Worm (Caenorhabditis elegans) whole organism, L2 larva: Measurements from ENCODE around the gene rig-4.

Experiments used
- C34F6.9 ChIP-seq: fragments of 150-350 bp; optimal IDR thresholded peaks from 2 replicates; lab custom pipeline; 2014; ENCODE audit warnings: missing biosample characterization, missing genetic modification characterization
- F13H6.1 ChIP-seq: sonication (generic microtip); optimal IDR thresholded peaks from 2 replicates; lab custom pipeline; 2016; ENCODE audit warnings: missing genetic modification characterization, missing compliant biosample characterization
- R02D3.7 ChIP-seq: fragments of 150-350 bp; optimal IDR thresholded peaks from 2 replicates; lab custom pipeline; 2014; ENCODE audit warnings: missing biosample characterization, missing genetic modification characterization
- Y55F3AM.14 ChIP-seq: fragments of 200-800 bp; sonication (Bioruptor generic); optimal IDR thresholded peaks from 2 replicates; lab custom pipeline; 2018; ENCODE audit warnings: mild to moderate bottlenecking, missing genetic modification characterization, missing compliant biosample characterization
- ZK546.5 ChIP-seq: sonication (generic microtip); optimal IDR thresholded peaks from 2 replicates; lab custom pipeline; 2017; ENCODE audit warnings: missing biosample characterization, missing genetic modification characterization
- aly-2 ChIP-seq: fragments of 150-350 bp; optimal IDR thresholded peaks from 2 replicates; lab custom pipeline; 2014; ENCODE audit warnings: missing biosample characterization, missing genetic modification characterization
- ama-1 ChIP-seq: fragments of 150-350 bp; optimal IDR thresholded peaks from 2 replicates; lab custom pipeline; 2018; ENCODE audit warnings: inconsistent platforms
- blmp-1 ChIP-seq: sonication (generic microtip); optimal IDR thresholded peaks from 2 replicates; lab custom pipeline; 2017; ENCODE audit warnings: missing genetic modification characterization, mild to moderate bottlenecking, missing compliant biosample characterization, antibody characterized with exemption, moderate library complexity; ENCODE audit not compliant: insufficient read depth
- ceh-16 ChIP-seq: fragments of 150-350 bp; optimal IDR thresholded peaks from 2 replicates; lab custom pipeline; 2014; ENCODE audit warnings: missing biosample characterization, missing genetic modification characterization
- ceh-82 ChIP-seq: fragments of 150-350 bp; optimal IDR thresholded peaks from 2 replicates; lab custom pipeline; 2014; ENCODE audit warnings: missing biosample characterization, missing genetic modification characterization
- crh-2 ChIP-seq: sonication (generic microtip); optimal IDR thresholded peaks from 2 replicates; lab custom pipeline; 2017; ENCODE audit warnings: missing biosample characterization, missing genetic modification characterization
- dmd-4 ChIP-seq: sonication (generic microtip); optimal IDR thresholded peaks from 2 replicates; lab custom pipeline; 2017; ENCODE audit warnings: missing biosample characterization, missing genetic modification characterization
- egl-27 ChIP-seq: sonication (generic microtip); optimal IDR thresholded peaks from 3 replicates; lab custom pipeline; 2017; ENCODE audit warnings: missing biosample characterization, missing genetic modification reagents, missing genetic modification characterization
- elt-1 ChIP-seq: fragments of 150-350 bp; optimal IDR thresholded peaks from 2 replicates; lab custom pipeline; 2014; ENCODE audit warnings: missing biosample characterization, missing genetic modification characterization
- elt-3 ChIP-seq: sonication (generic microtip); optimal IDR thresholded peaks from 2 replicates; lab custom pipeline; 2017; ENCODE audit warnings: missing biosample characterization, missing genetic modification characterization
- fos-1 ChIP-seq: fragments of 150-350 bp; optimal IDR thresholded peaks from 2 replicates; lab custom pipeline; 2014; ENCODE audit warnings: missing biosample characterization, missing genetic modification characterization
- lin-11 ChIP-seq: fragments of 150-350 bp; sonication (generic microtip); optimal IDR thresholded peaks from 2 replicates; lab custom pipeline; 2014; ENCODE audit warnings: missing biosample characterization, missing genetic modification characterization, inconsistent platforms, mixed read lengths
- lin-13 ChIP-seq: fragments of 150-350 bp; optimal IDR thresholded peaks from 2 replicates; lab custom pipeline; 2014; ENCODE audit warnings: missing biosample characterization, missing genetic modification reagents, missing genetic modification characterization
- lin-39 ChIP-seq: fragments of 150-350 bp; optimal IDR thresholded peaks from 2 replicates; lab custom pipeline; 2014; ENCODE audit warnings: missing biosample characterization, missing genetic modification reagents, missing genetic modification characterization
- lsy-2 ChIP-seq, 2 experiments: fragments of 150-350 bp in 1 of 2; sonication (generic microtip) in 1 of 2; optimal IDR thresholded peaks; 2 replicates each; lab custom pipeline; 2014 to 2017; ENCODE audit warnings: missing biosample characterization in 2 of 2, missing genetic modification characterization in 2 of 2
- mbf-1 ChIP-seq: sonication (generic microtip); optimal IDR thresholded peaks from 2 replicates; lab custom pipeline; 2017; ENCODE audit warnings: missing biosample characterization, missing genetic modification characterization
- mdl-1 ChIP-seq, 2 experiments: fragments of 150-350 bp in 1 of 2; sonication (generic microtip) in 1 of 2; optimal IDR thresholded peaks; 2 replicates each; lab custom pipeline; 2017; ENCODE audit warnings: missing biosample characterization in 2 of 2, missing genetic modification characterization in 2 of 2
- nhr-10 ChIP-seq: sonication (generic microtip); optimal IDR thresholded peaks from 2 replicates; lab custom pipeline; 2017; ENCODE audit warnings: missing biosample characterization, missing genetic modification characterization
- nhr-11 ChIP-seq: fragments of 150-350 bp; optimal IDR thresholded peaks from 2 replicates; lab custom pipeline; 2014; ENCODE audit warnings: missing biosample characterization, missing genetic modification characterization
- nhr-129 ChIP-seq: fragments of 150-350 bp; optimal IDR thresholded peaks from 2 replicates; lab custom pipeline; 2014; ENCODE audit warnings: missing biosample characterization, missing genetic modification characterization
- nhr-21 ChIP-seq: fragments of 150-350 bp; optimal IDR thresholded peaks from 2 replicates; lab custom pipeline; 2014; ENCODE audit warnings: missing biosample characterization, missing genetic modification characterization
- nhr-23 ChIP-seq: fragments of 150-350 bp; optimal IDR thresholded peaks from 2 replicates; lab custom pipeline; 2014; ENCODE audit warnings: missing biosample characterization, missing genetic modification reagents, missing genetic modification characterization
- nhr-237 ChIP-seq: fragments of 150-350 bp; optimal IDR thresholded peaks from 2 replicates; lab custom pipeline; 2014; ENCODE audit warnings: missing biosample characterization, missing genetic modification characterization
- nhr-25 ChIP-seq: fragments of 150-350 bp; sonication (generic microtip); optimal IDR thresholded peaks from 3 replicates; lab custom pipeline; 2014; ENCODE audit warnings: missing biosample characterization, missing genetic modification characterization
- nhr-6 ChIP-seq: fragments of 150-350 bp; optimal IDR thresholded peaks from 2 replicates; lab custom pipeline; 2014; ENCODE audit warnings: missing biosample characterization, missing genetic modification characterization
- nhr-77 ChIP-seq: fragments of 150-350 bp; optimal IDR thresholded peaks from 2 replicates; lab custom pipeline; 2014; ENCODE audit warnings: missing biosample characterization, missing genetic modification characterization
- peb-1 ChIP-seq: fragments of 150-350 bp; optimal IDR thresholded peaks from 2 replicates; lab custom pipeline; 2014; ENCODE audit warnings: missing biosample characterization, missing genetic modification characterization
- sem-4 ChIP-seq: fragments of 150-350 bp; optimal IDR thresholded peaks from 2 replicates; lab custom pipeline; 2014; ENCODE audit warnings: missing biosample characterization, missing genetic modification reagents, missing genetic modification characterization
- skn-1 ChIP-seq: sonication (generic microtip); optimal IDR thresholded peaks from 2 replicates; lab custom pipeline; 2017; ENCODE audit warnings: missing biosample characterization, missing genetic modification characterization
- sma-3 ChIP-seq: sonication (generic microtip); optimal IDR thresholded peaks from 2 replicates; lab custom pipeline; 2016; ENCODE audit warnings: missing genetic modification reagents, missing genetic modification characterization, missing compliant biosample characterization
- sma-9 ChIP-seq, 2 experiments: fragments of 150-350 bp in 1 of 2; sonication (generic microtip) in 1 of 2; optimal IDR thresholded peaks; 2 replicates each; lab custom pipeline; 2014 to 2016; ENCODE audit warnings: missing genetic modification characterization in 2 of 2, mild to moderate bottlenecking in 1 of 2, missing biosample characterization in 1 of 2, missing compliant biosample characterization in 1 of 2, missing genetic modification reagents in 1 of 2, moderate library complexity in 1 of 2
- snpc-4 ChIP-seq: fragments of 150-350 bp; optimal IDR thresholded peaks from 2 replicates; lab custom pipeline; 2014; ENCODE audit warnings: missing biosample characterization, missing genetic modification characterization
- unc-39 ChIP-seq: fragments of 150-350 bp; optimal IDR thresholded peaks from 2 replicates; lab custom pipeline; 2014; ENCODE audit warnings: missing biosample characterization, missing genetic modification characterization
- unc-55 ChIP-seq: fragments of 150-350 bp; sonication (generic microtip); optimal IDR thresholded peaks from 3 replicates; lab custom pipeline; 2014; ENCODE audit warnings: missing biosample characterization, missing genetic modification reagents, missing genetic modification characterization
- zag-1 ChIP-seq: fragments of 150-350 bp; optimal IDR thresholded peaks from 2 replicates; lab custom pipeline; 2014; ENCODE audit warnings: missing biosample characterization, missing genetic modification characterization
- ztf-1 ChIP-seq: fragments of 200-800 bp; sonication (Bioruptor generic); conservative IDR thresholded peaks from 2 replicates; pipeline ENCODE4 v1.3.6; 2022; ENCODE audit warnings: missing genetic modification characterization, missing compliant biosample characterization
- ztf-4 ChIP-seq: fragments of 150-350 bp; optimal IDR thresholded peaks from 2 replicates; lab custom pipeline; 2014; ENCODE audit warnings: missing biosample characterization, missing genetic modification characterization

The rig-4 gene

DNA sequence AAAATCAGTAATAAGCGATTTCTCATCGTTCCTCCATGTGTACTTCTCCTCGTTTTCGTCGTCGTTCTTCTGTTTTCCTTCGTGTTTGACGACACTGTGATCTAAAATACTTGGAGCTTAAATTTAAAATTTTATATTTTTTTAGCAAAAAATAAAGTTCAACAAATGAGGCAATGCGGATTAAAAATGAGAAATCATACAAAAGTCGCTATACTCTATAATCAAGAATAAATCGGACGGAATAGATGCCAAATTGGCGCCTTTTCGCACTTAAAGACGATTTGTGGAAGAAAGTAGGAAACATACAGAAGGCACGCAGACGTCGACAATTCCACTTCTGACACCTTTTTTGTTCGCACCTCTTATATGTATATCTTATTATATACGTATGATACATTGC is at the start of gene rig-4:
rig-4 (minus strand) TSS at position 101 of the 400 bp plus-strand sequence.
- TF ChIP-seq nhr-25 (tag; lab: Kevin White, UChicago) (no peak), sem-4 (tag; lab: Kevin White, UChicago) (no peak), nhr-129 (tag; lab: Kevin White, UChicago) (no peak), aly-2 (tag; lab: Kevin White, UChicago) (no peak), nhr-10 (no peak), dmd-4 (tag; lab: Kevin White, UChicago) (no peak), ama-1 (lab: Kevin White, UChicago) (no peak)

DNA sequence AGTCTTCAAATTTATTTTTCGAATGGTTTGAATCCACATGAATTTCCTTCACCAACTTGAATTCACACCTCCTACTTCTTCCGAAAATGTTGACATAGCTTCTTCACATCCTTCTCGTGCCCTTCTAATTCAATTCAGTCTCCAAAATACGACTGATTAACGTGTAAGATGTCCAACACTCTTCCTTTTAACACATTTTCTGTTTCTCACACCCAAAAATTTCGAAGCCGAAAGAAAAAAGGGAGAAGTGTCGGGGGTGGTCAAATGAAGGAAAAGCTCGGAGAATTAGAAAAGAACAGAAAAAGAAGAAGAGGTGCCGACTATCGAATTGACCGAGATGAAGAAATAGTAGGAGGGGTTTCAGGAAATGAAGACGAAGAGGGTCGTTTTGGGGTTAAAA is 48.8 kb upstream of the rig-4 start:
- TF ChIP-seq R02D3.7 (tag; lab: Kevin White, UChicago), result no peak
- no peak for TF ChIP-seq peb-1 (tag; lab: Kevin White, UChicago)
- TF ChIP-seq nhr-129 (tag; lab: Kevin White, UChicago), result no peak
- no peak for TF ChIP-seq sma-9 (GFP tag; optimal IDR thresholded peaks at IDR 0.05; lab: Kevin White, UChicago)
- TF ChIP-seq sma-9 (tag; optimal IDR thresholded peaks at IDR 0.05; lab: Kevin White, UChicago), result no peak
- TF ChIP-seq nhr-23 (tag; lab: Kevin White, UChicago), result no peak
- TF ChIP-seq Y55F3AM.14 (GFP tag; lab: Kevin White, UChicago), result no peak
- no peak for TF ChIP-seq sma-3
- TF ChIP-seq sem-4 (tag; lab: Kevin White, UChicago), result no peak
- no peak for TF ChIP-seq ztf-1 (GFP tag; lab: Robert Waterston, UW)
- no peak for TF ChIP-seq crh-2
- no peak for TF ChIP-seq unc-55 (GFP tag; lab: Kevin White, UChicago)
- TF ChIP-seq nhr-11 (tag; lab: Kevin White, UChicago), result no peak
- no peak for TF ChIP-seq lin-11 (tag; lab: Kevin White, UChicago)
- TF ChIP-seq elt-1 (tag; lab: Kevin White, UChicago), result no peak
- no peak for TF ChIP-seq F13H6.1
- no peak for TF ChIP-seq ceh-82 (tag; lab: Kevin White, UChicago)

DNA sequence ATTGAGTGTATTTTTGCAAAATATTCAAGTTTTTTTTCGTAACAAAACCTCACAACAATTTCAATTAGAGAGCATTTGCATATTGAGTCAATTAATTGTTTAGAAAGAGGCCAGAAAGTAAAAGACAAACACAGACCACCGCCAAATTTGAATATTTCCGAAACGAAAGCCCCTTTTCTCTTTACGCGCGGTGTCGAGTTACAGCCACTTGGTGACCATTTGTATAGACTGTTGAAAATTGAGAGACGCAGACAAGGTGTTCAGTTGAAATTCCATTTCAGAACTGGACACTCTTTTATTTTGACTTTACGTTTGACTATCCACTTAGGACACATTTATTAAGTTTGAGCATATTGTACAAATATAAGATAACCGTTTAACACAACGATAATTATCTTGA is 44.2 kb upstream of the rig-4 start:
- TF ChIP-seq nhr-77 (tag; lab: Kevin White, UChicago) (no peak), zag-1 (tag; lab: Kevin White, UChicago) (no peak), peb-1 (tag; lab: Kevin White, UChicago) (no peak), lin-13 (GFP tag; lab: Kevin White, UChicago) (no peak), crh-2 (no peak), R02D3.7 (tag; lab: Kevin White, UChicago) (no peak), C34F6.9 (tag; lab: Kevin White, UChicago) (no peak), lsy-2 (tag; optimal IDR thresholded peaks at IDR 0.05; lab: Kevin White, UChicago) (no peak), ceh-82 (tag; lab: Kevin White, UChicago) (no peak), nhr-6 (tag; lab: Kevin White, UChicago) (no peak), egl-27 (tag; lab: Kevin White, UChicago) (no peak), nhr-129 (tag; lab: Kevin White, UChicago) (no peak), snpc-4 (tag; lab: Kevin White, UChicago) (no peak), F13H6.1 (no peak), dmd-4 (tag; lab: Kevin White, UChicago) (no peak), skn-1 (tag; lab: Kevin White, UChicago) (no peak), lin-39 (tag; lab: Kevin White, UChicago) (no peak), mbf-1 (tag; lab: Kevin White, UChicago) (no peak), Y55F3AM.14 (GFP tag; lab: Kevin White, UChicago) (no peak)

DNA sequence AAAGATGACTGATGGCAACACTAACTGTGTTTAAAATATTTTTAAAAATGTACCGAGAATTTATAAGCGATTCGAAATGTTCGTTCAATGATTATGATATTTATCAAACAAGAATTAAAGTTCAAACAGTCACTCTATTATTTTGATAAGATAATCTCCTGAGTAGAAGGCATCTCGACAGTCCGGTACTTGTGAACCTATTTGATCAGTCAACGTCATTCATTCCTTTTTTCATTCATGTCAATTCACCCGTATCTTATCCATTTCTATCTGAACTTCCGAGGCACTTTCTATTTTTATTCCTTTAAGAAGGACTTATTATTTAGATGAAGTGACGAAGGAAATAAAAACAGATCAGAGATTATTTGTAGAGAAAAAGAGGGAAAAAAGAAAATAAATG is 40.7 kb upstream of the rig-4 start, which contains the start of gene nhr-258:
nhr-258 (plus strand) TSS at position 365 of the 400 bp plus-strand sequence.
- TF ChIP-seq blmp-1 (tag; lab: Kevin White, UChicago) (peak; percentile 76), unc-39 (tag; lab: Kevin White, UChicago) (no peak), ama-1 (lab: Kevin White, UChicago) (no peak), nhr-23 (tag; lab: Kevin White, UChicago) (no peak), lsy-2 (tag; optimal IDR thresholded peaks at IDR 0.05; lab: Kevin White, UChicago) (no peak), elt-3 (tag; lab: Kevin White, UChicago) (no peak), crh-2 (no peak), mbf-1 (tag; lab: Kevin White, UChicago) (no peak), sma-9 (GFP tag; optimal IDR thresholded peaks at IDR 0.05; lab: Kevin White, UChicago) (peak; percentile 92), sma-9 (tag; optimal IDR thresholded peaks at IDR 0.05; lab: Kevin White, UChicago) (no peak), nhr-237 (tag; lab: Kevin White, UChicago) (no peak), ceh-16 (tag; lab: Kevin White, UChicago) (no peak), snpc-4 (tag; lab: Kevin White, UChicago) (no peak), ZK546.5 (tag; lab: Kevin White, UChicago) (no peak), zag-1 (tag; lab: Kevin White, UChicago) (no peak), dmd-4 (tag; lab: Kevin White, UChicago) (no peak), R02D3.7 (tag; lab: Kevin White, UChicago) (no peak), nhr-25 (tag; lab: Kevin White, UChicago) (no peak), nhr-6 (tag; lab: Kevin White, UChicago) (no peak), nhr-21 (tag; lab: Kevin White, UChicago) (peak; percentile 21), fos-1 (peak; percentile 31), ztf-4 (tag; lab: Kevin White, UChicago) (no peak), ztf-1 (GFP tag; lab: Robert Waterston, UW) (no peak), F13H6.1 (no peak), lin-13 (GFP tag; lab: Kevin White, UChicago) (no peak), mdl-1 (tag; optimal IDR thresholded peaks at IDR 0.05; lab: Kevin White, UChicago) (no peak)
